Fruit fly (Drosophila melanogaster) whole organism, embryonic: ENCODE data around the gene Acp63F.

Experiments used
- Atf6 ChIP-seq: fragments of 200-800 bp; sonication (Bioruptor generic); IDR thresholded peaks from 2 replicates; pipeline ENCODE4 v1.3.6; 2022; ENCODE audit warnings: missing biosample characterization, missing genetic modification characterization
- Awh ChIP-seq: fragments of 200-800 bp; sonication (Bioruptor generic); IDR thresholded peaks from 2 replicates; pipeline ENCODE4, ENCODE4 v1.3.6; 2022; ENCODE audit warnings: missing biosample characterization, missing genetic modification characterization
- CG10147 ChIP-seq: fragments of 200-800 bp; sonication (Bioruptor generic); optimal IDR thresholded peaks from 2 replicates; lab custom pipeline; 2019; ENCODE audit warnings: missing biosample characterization, mild to moderate bottlenecking, missing genetic modification characterization, moderate library complexity
- CG10267 ChIP-seq: fragments of 200-800 bp; sonication (Bioruptor generic); optimal IDR thresholded peaks from 2 replicates; lab custom pipeline; 2018; ENCODE audit warnings: missing biosample characterization, mild to moderate bottlenecking, missing genetic modification characterization, moderate library complexity
- CG10366 ChIP-seq: fragments of 200-800 bp; sonication (Bioruptor generic); IDR thresholded peaks from 2 replicates; pipeline ENCODE4 v1.3.6; 2022; ENCODE audit warnings: missing biosample characterization, missing genetic modification characterization
- CG10565 ChIP-seq: fragments of 200-800 bp; sonication (Bioruptor generic); optimal IDR thresholded peaks from 3 replicates; lab custom pipeline; 2016; ENCODE audit warnings: missing biosample characterization, mild to moderate bottlenecking, missing genetic modification characterization
- CG11696 ChIP-seq: fragments of 200-800 bp; sonication (Bioruptor generic); IDR thresholded peaks from 2 replicates; pipeline ENCODE4 v1.3.6; 2022; ENCODE audit warnings: missing biosample characterization, missing genetic modification characterization
- CG11723 ChIP-seq: fragments of 200-800 bp; sonication (Bioruptor generic); optimal IDR thresholded peaks from 2 replicates; lab custom pipeline; 2017; ENCODE audit warnings: missing biosample characterization, mild to moderate bottlenecking, missing genetic modification characterization
- CG12236 ChIP-seq: fragments of 200-800 bp; sonication (Bioruptor generic); optimal IDR thresholded peaks from 2 replicates; lab custom pipeline; 2016; ENCODE audit warnings: missing biosample characterization, missing genetic modification characterization
- CG12391 ChIP-seq: fragments of 200-800 bp; sonication (Bioruptor generic); optimal IDR thresholded peaks from 3 replicates; lab custom pipeline; 2018; ENCODE audit warnings: missing biosample characterization, mild to moderate bottlenecking, missing genetic modification characterization, moderate library complexity
- CG12942 ChIP-seq: fragments of 200-800 bp; sonication (Bioruptor generic); optimal IDR thresholded peaks from 3 replicates; lab custom pipeline; 2016; ENCODE audit warnings: missing biosample characterization, missing genetic modification characterization
- CG14050 ChIP-seq: fragments of 200-800 bp; sonication (Bioruptor generic); IDR thresholded peaks from 3 replicates; pipeline ENCODE4 v1.3.6; 2022; ENCODE audit warnings: missing biosample characterization, missing genetic modification characterization
- CG15011 ChIP-seq: fragments of 200-800 bp; sonication (Bioruptor generic); optimal IDR thresholded peaks from 3 replicates; lab custom pipeline; 2018; ENCODE audit warnings: missing biosample characterization, mild to moderate bottlenecking, missing genetic modification characterization
- CG15696 ChIP-seq: fragments of 200-800 bp; sonication (Bioruptor generic); optimal IDR thresholded peaks from 2 replicates; lab custom pipeline; 2019; ENCODE audit warnings: missing biosample characterization, mild to moderate bottlenecking, missing genetic modification characterization, moderate library complexity
- CG17612 ChIP-seq: fragments of 200-800 bp; sonication (Bioruptor generic); IDR thresholded peaks from 2 replicates; pipeline ENCODE4 v1.3.6; 2022; ENCODE audit warnings: missing biosample characterization, missing genetic modification characterization
- CG2199 ChIP-seq: fragments of 200-800 bp; sonication (Bioruptor generic); IDR thresholded peaks from 3 replicates; pipeline ENCODE4 v1.3.6; 2022; ENCODE audit warnings: missing biosample characterization, missing genetic modification characterization
- CG3163 ChIP-seq: fragments of 200-800 bp; sonication (Bioruptor generic); optimal IDR thresholded peaks from 3 replicates; lab custom pipeline; 2016; ENCODE audit warnings: missing biosample characterization, missing genetic modification characterization
- CG3838 ChIP-seq: fragments of 200-800 bp; sonication (Bioruptor generic); optimal IDR thresholded peaks from 3 replicates; lab custom pipeline; 2016; ENCODE audit warnings: missing biosample characterization, missing genetic modification characterization
- CG43689 ChIP-seq: fragments of 200-800 bp; sonication (Bioruptor generic); IDR thresholded peaks from 2 replicates; pipeline ENCODE4 v1.3.6; 2022; ENCODE audit warnings: missing biosample characterization, missing genetic modification characterization
- CG5245 ChIP-seq: fragments of 200-800 bp; sonication (Bioruptor generic); optimal IDR thresholded peaks from 3 replicates; lab custom pipeline; 2016; ENCODE audit warnings: missing biosample characterization, missing genetic modification characterization
- CG6683 ChIP-seq: fragments of 200-800 bp; sonication (Bioruptor generic); optimal IDR thresholded peaks from 2 replicates; lab custom pipeline; 2017; ENCODE audit warnings: missing biosample characterization, mild to moderate bottlenecking, missing genetic modification characterization, missing genetic modification reagents
- CG8290 ChIP-seq, 3 experiments: fragments of 200-800 bp; sonication (Bioruptor generic); optimal IDR thresholded peaks; 2 replicates each; lab custom pipeline; 2016 to 2019; ENCODE audit warnings: missing biosample characterization in 3 of 3, missing genetic modification characterization in 3 of 3, mild to moderate bottlenecking in 2 of 3, moderate library complexity in 1 of 3
- CG8478 ChIP-seq: fragments of >200 bp; optimal IDR thresholded peaks from 2 replicates; lab custom pipeline; 2018
- Dad ChIP-seq: fragments of 200-800 bp; sonication (Bioruptor generic); optimal IDR thresholded peaks from 3 replicates; lab custom pipeline; 2016; ENCODE audit warnings: missing biosample characterization, missing genetic modification characterization
- Elba2 ChIP-seq: fragments of 200-800 bp; sonication (Bioruptor generic); optimal IDR thresholded peaks from 3 replicates; lab custom pipeline; 2016; ENCODE audit warnings: missing biosample characterization, missing genetic modification characterization
- HmgD ChIP-seq: fragments of 200-800 bp; sonication (Bioruptor generic); optimal IDR thresholded peaks from 3 replicates; lab custom pipeline; 2016; ENCODE audit warnings: missing biosample characterization, missing genetic modification characterization
- Hmx ChIP-seq: fragments of 200-800 bp; sonication (Bioruptor generic); optimal IDR thresholded peaks from 2 replicates; lab custom pipeline; 2016; ENCODE audit warnings: missing biosample characterization, missing genetic modification characterization
- NFAT ChIP-seq: fragments of 200-800 bp; sonication (Bioruptor generic); IDR thresholded peaks from 2 replicates; pipeline ENCODE4 v1.3.6; 2022; ENCODE audit warnings: missing biosample characterization, missing genetic modification characterization
- Oaz ChIP-seq: fragments of 200-800 bp; sonication (Bioruptor generic); IDR thresholded peaks from 2 replicates; pipeline ENCODE4 v1.3.6; 2022; ENCODE audit warnings: missing biosample characterization, missing genetic modification characterization
- Side ChIP-seq: fragments of 200-800 bp; sonication (Bioruptor generic); optimal IDR thresholded peaks from 2 replicates; lab custom pipeline; 2016; ENCODE audit warnings: missing biosample characterization, missing genetic modification characterization
- Sry-δ ChIP-seq: fragments of 200-800 bp; sonication (Bioruptor generic); optimal IDR thresholded peaks from 2 replicates; lab custom pipeline; 2016; ENCODE audit warnings: missing biosample characterization, missing genetic modification characterization
- Taf1 ChIP-seq: fragments of 200-800 bp; sonication (Bioruptor generic); IDR thresholded peaks from 2 replicates; pipeline ENCODE4 v1.3.6; 2022; ENCODE audit warnings: missing biosample characterization, missing genetic modification characterization
- bowl ChIP-seq: fragments of 200-800 bp; sonication (Bioruptor generic); IDR thresholded peaks from 2 replicates; pipeline ENCODE4 v1.3.6; 2022; ENCODE audit warnings: missing biosample characterization, missing genetic modification characterization
- chn ChIP-seq: fragments of 200-800 bp; sonication (Bioruptor generic); optimal IDR thresholded peaks from 2 replicates; lab custom pipeline; 2016; ENCODE audit warnings: missing biosample characterization, missing genetic modification characterization
- da ChIP-seq: fragments of 200-800 bp; sonication (Bioruptor generic); optimal IDR thresholded peaks from 2 replicates; lab custom pipeline; 2016; ENCODE audit warnings: missing biosample characterization, missing genetic modification characterization
- dan ChIP-seq: fragments of 200-800 bp; sonication (Bioruptor generic); IDR thresholded peaks from 2 replicates; pipeline ENCODE4 v1.3.6; 2022; ENCODE audit warnings: missing biosample characterization, missing genetic modification characterization
- ftz-f1 ChIP-seq: fragments of 200-800 bp; sonication (Bioruptor generic); optimal IDR thresholded peaks from 2 replicates; lab custom pipeline; 2016; ENCODE audit warnings: missing biosample characterization, missing genetic modification characterization
- fu2 ChIP-seq: fragments of 200-800 bp; sonication (Bioruptor generic); optimal IDR thresholded peaks from 2 replicates; lab custom pipeline; 2016; ENCODE audit warnings: missing biosample characterization, missing genetic modification characterization
- gt ChIP-seq: fragments of 200-800 bp; sonication (Bioruptor generic); IDR thresholded peaks from 2 replicates; pipeline ENCODE4 v1.3.6; 2022; ENCODE audit warnings: missing biosample characterization, missing genetic modification characterization
- hkb ChIP-seq, 2 experiments: fragments of 200-800 bp in 1 of 2; fragments of >200 bp in 1 of 2; sonication (Bioruptor generic) in 1 of 2; IDR thresholded peaks in 1 of 2; optimal IDR thresholded peaks in 1 of 2; 2 replicates each; pipeline versions ENCODE4 v1.3.6 to Lab custom; 2017 to 2022; ENCODE audit warnings: missing biosample characterization in 1 of 2, missing genetic modification characterization in 1 of 2
- inv ChIP-seq: fragments of 200-800 bp; sonication (Bioruptor generic); IDR thresholded peaks from 2 replicates; pipeline ENCODE4 v1.3.6; 2022; ENCODE audit warnings: missing biosample characterization, missing genetic modification characterization; ENCODE audit not compliant: partially characterized antibody
- lbe ChIP-seq: fragments of 200-800 bp; sonication (Bioruptor generic); optimal IDR thresholded peaks from 2 replicates; lab custom pipeline; 2016; ENCODE audit warnings: missing biosample characterization, mild to moderate bottlenecking, missing genetic modification characterization
- maf-S ChIP-seq: fragments of 200-800 bp; sonication (Bioruptor generic); optimal IDR thresholded peaks from 2 replicates; lab custom pipeline; 2016; ENCODE audit warnings: missing biosample characterization, missing genetic modification characterization
- p53 ChIP-seq: fragments of 200-800 bp; sonication (Bioruptor generic); optimal IDR thresholded peaks from 2 replicates; lab custom pipeline; 2016; ENCODE audit warnings: missing biosample characterization, missing genetic modification characterization
- prd ChIP-seq, 3 experiments: fragments of >200 bp in 2 of 3; fragments of 200-800 bp in 1 of 3; sonication (Bioruptor generic) in 1 of 3; optimal IDR thresholded peaks in 2 of 3; IDR thresholded peaks in 1 of 3; 2 replicates in 2 of 3; 3 replicates in 1 of 3; pipeline versions ENCODE4 v1.3.6 to Lab custom; 2017 to 2022; ENCODE audit warnings: missing biosample characterization in 1 of 3, missing genetic modification characterization in 1 of 3
- sc ChIP-seq, 3 experiments: fragments of >200 bp in 2 of 3; fragments of 200-800 bp in 1 of 3; sonication (Bioruptor generic) in 1 of 3; optimal IDR thresholded peaks; 2 replicates in 2 of 3; 3 replicates in 1 of 3; lab custom pipeline; 2017; ENCODE audit warnings: mild to moderate bottlenecking in 1 of 3, missing biosample characterization in 1 of 3, missing genetic modification characterization in 1 of 3, missing genetic modification reagents in 1 of 3
- sr ChIP-seq: fragments of 200-800 bp; sonication (Bioruptor generic); IDR thresholded peaks from 3 replicates; pipeline ENCODE4 v1.3.6; 2022; ENCODE audit warnings: missing biosample characterization, missing genetic modification characterization
- toy ChIP-seq: fragments of 200-800 bp; sonication (Bioruptor generic); IDR thresholded peaks from 2 replicates; pipeline ENCODE4 v1.3.6; 2022; ENCODE audit warnings: missing biosample characterization, missing genetic modification characterization
- ttk ChIP-seq: fragments of 200-800 bp; sonication (Bioruptor generic); IDR thresholded peaks from 2 replicates; pipeline ENCODE4 v2.1.2; 2022; ENCODE audit warnings: missing biosample characterization, missing genetic modification characterization
- zen2 ChIP-seq: fragments of 200-800 bp; sonication (Bioruptor generic); IDR thresholded peaks from 3 replicates; pipeline ENCODE4 v1.3.6; 2022; ENCODE audit warnings: missing biosample characterization, missing genetic modification characterization; ENCODE audit not compliant: partially characterized antibody

The Acp63F gene

DNA sequence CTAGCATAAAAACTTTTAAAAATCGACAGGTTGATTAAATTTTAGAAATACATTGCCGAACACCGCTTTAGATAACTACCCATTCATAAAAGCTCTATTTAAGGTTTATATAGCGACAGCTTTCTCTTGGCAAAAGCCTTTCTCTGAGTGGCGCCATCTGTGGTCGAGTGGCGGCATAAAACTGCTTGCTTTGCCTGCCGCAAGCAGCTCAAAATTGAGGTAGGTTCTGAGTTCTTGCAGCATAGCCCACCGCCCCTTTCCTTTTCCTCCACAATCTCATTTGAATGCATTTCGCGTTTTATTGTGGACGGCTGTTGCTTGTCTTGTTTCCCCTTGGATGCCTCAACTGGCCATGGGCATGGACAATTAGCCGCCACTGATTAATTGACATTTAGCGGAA lies 48.3 kb downstream of the Acp63F start (continued):
- TF ChIP-seq HmgD (GFP tag; lab: Kevin White, UChicago) (peak; percentile 74), CG15011 (GFP tag; lab: Kevin White, UChicago) (no peak), CG3163 (GFP tag; lab: Kevin White, UChicago) (peak; percentile 61), sc (optimal IDR thresholded peaks at IDR 0.05; lab: Kevin White, UChicago) (no peak), sc (GFP tag; optimal IDR thresholded peaks at IDR 0.05; lab: Kevin White, UChicago) (peak; percentile 65), chn (GFP tag; lab: Kevin White, UChicago) (peak; percentile 79), CG2199 (GFP tag; lab: Robert Waterston, UW) (peak; percentile 91; the same call in 2 of the 3 replicates), CG10366 (GFP tag; lab: Robert Waterston, UW) (peak; percentile 59), ftz-f1 (GFP tag; lab: Kevin White, UChicago) (no peak), CG12391 (tag; lab: Kevin White, UChicago) (peak; percentile 28), CG8478 (lab: Kevin White, UChicago) (no peak), CG10565 (no peak), NFAT (GFP tag; lab: Robert Waterston, UW) (peak; percentile 48; the same call in 1 of the 2 replicates), CG6683 (no peak), CG8290 (GFP tag; optimal IDR thresholded peaks at IDR 0.05; lab: Kevin White, UChicago) (peak; percentile 7), CG8290 (tag; optimal IDR thresholded peaks at IDR 0.05; lab: Kevin White, UChicago) (peak; percentile 34 to 77), maf-S (GFP tag; lab: Kevin White, UChicago) (peak; percentile 40), CG10147 (GFP tag; lab: Kevin White, UChicago) (no peak), CG12236 (GFP tag; lab: Kevin White, UChicago) (peak; percentile 14), toy (peak; percentile 42; the same call in 1 of the 2 replicates), zen2 (GFP tag; lab: Robert Waterston, UW) (no peak), CG11723 (GFP tag; lab: Kevin White, UChicago) (peak; percentile 62), Oaz (GFP tag; lab: Robert Waterston, UW) (peak; percentile 56), dan (GFP tag; lab: Robert Waterston, UW) (no peak), inv (GFP tag; lab: Robert Waterston, UW) (no peak), fu2 (GFP tag; lab: Kevin White, UChicago) (peak; percentile 19), ttk (GFP tag; lab: Robert Waterston, UW) (peak; percentile 56), CG10267 (tag; lab: Kevin White, UChicago) (no peak), Taf1 (GFP tag; lab: Robert Waterston, UW) (no peak), Dad (no peak), CG5245 (GFP tag; lab: Kevin White, UChicago) (no peak), prd (optimal IDR thresholded peaks at IDR 0.05; lab: Kevin White, UChicago) (no peak), prd (GFP tag; IDR thresholded peaks at IDR 0.05; lab: Robert Waterston, UW) (peak; percentile 58), Elba2 (GFP tag; lab: Kevin White, UChicago) (no peak), CG15696 (no peak), da (GFP tag; lab: Kevin White, UChicago) (peak; percentile 52), CG3838 (GFP tag; lab: Kevin White, UChicago) (no peak), CG14050 (GFP tag; lab: Robert Waterston, UW) (peak; percentile 22; the same call in 1 of the 3 replicates), bowl (0 out of 2 replicates have a peak, but pooled peaks have one; percentile 43), Awh (GFP tag; lab: Robert Waterston, UW) (peak; percentile 59), CG11696 (GFP tag; lab: Robert Waterston, UW) (no peak; the same call in 1 of the 2 replicates), Atf6 (GFP tag; lab: Robert Waterston, UW) (peak; percentile 54), Hmx (GFP tag; lab: Kevin White, UChicago) (no peak), CG12942 (GFP tag; lab: Kevin White, UChicago) (peak; percentile 49), CG43689 (GFP tag; lab: Robert Waterston, UW) (peak; percentile 45), Sry-δ (no peak), gt (GFP tag; lab: Robert Waterston, UW) (no peak), p53 (peak; percentile 21), hkb (optimal IDR thresholded peaks at IDR 0.05; lab: Kevin White, UChicago) (no peak), hkb (GFP tag; IDR thresholded peaks at IDR 0.05; lab: Robert Waterston, UW) (no peak; the same call in 1 of the 2 replicates), lbe (no peak), CG17612 (GFP tag; lab: Robert Waterston, UW) (no peak), Side (GFP tag; lab: Kevin White, UChicago) (peak; percentile 44), sr (GFP tag; lab: Robert Waterston, UW) (peak; percentile 37; the same call in 1 of the 3 replicates)
